Fruit fly (Drosophila melanogaster) whole organism, embryonic: ENCODE measurements around the gene Klp64D.

Experiments used
- Adf1 ChIP-seq: fragments of 200-800 bp; sonication (Bioruptor generic); IDR thresholded peaks from 2 replicates; pipeline ENCODE4 v1.3.6; 2022; ENCODE audit warnings: missing biosample characterization, missing genetic modification characterization
- Bteb2 ChIP-seq: fragments of 200-800 bp; sonication (Bioruptor generic); optimal IDR thresholded peaks from 2 replicates; lab custom pipeline; 2016; ENCODE audit warnings: missing biosample characterization, missing genetic modification characterization
- CG11398 ChIP-seq: fragments of 200-800 bp; sonication (Bioruptor generic); optimal IDR thresholded peaks from 2 replicates; lab custom pipeline; 2016; ENCODE audit warnings: missing biosample characterization, missing genetic modification characterization
- CG17612 ChIP-seq: fragments of 200-800 bp; sonication (Bioruptor generic); IDR thresholded peaks from 2 replicates; pipeline ENCODE4 v1.3.6; 2022; ENCODE audit warnings: missing biosample characterization, missing genetic modification characterization
- CG3407 ChIP-seq: fragments of 200-800 bp; sonication (Bioruptor generic); optimal IDR thresholded peaks from 2 replicates; lab custom pipeline; 2018; ENCODE audit warnings: missing biosample characterization, mild to moderate bottlenecking, missing genetic modification characterization
- CG34422 ChIP-seq: fragments of 200-800 bp; sonication (Bioruptor generic); IDR thresholded peaks from 3 replicates; pipeline ENCODE4 v1.3.6; 2022; ENCODE audit warnings: missing biosample characterization, missing genetic modification characterization
- CG4424 ChIP-seq: fragments of 200-800 bp; sonication (Bioruptor generic); optimal IDR thresholded peaks from 3 replicates; lab custom pipeline; 2016; ENCODE audit warnings: missing biosample characterization, missing genetic modification characterization
- CG4820 ChIP-seq: fragments of 200-800 bp; sonication (Bioruptor generic); optimal IDR thresholded peaks from 3 replicates; lab custom pipeline; 2016; ENCODE audit warnings: missing biosample characterization, missing genetic modification characterization
- CG4854 ChIP-seq: fragments of 200-800 bp; sonication (Bioruptor generic); optimal IDR thresholded peaks from 2 replicates; lab custom pipeline; 2016; ENCODE audit warnings: missing biosample characterization, missing genetic modification characterization, inconsistent platforms
- CG6683 ChIP-seq: fragments of 200-800 bp; sonication (Bioruptor generic); optimal IDR thresholded peaks from 2 replicates; lab custom pipeline; 2017; ENCODE audit warnings: missing biosample characterization, mild to moderate bottlenecking, missing genetic modification characterization, missing genetic modification reagents
- CG6689 ChIP-seq: fragments of 200-800 bp; sonication (Bioruptor generic); IDR thresholded peaks from 2 replicates; pipeline ENCODE4 v1.3.6; 2022; ENCODE audit warnings: missing biosample characterization, missing genetic modification characterization
- CG6791 ChIP-seq: fragments of 200-800 bp; sonication (Bioruptor generic); IDR thresholded peaks from 3 replicates; pipeline ENCODE4 v1.3.6; 2022; ENCODE audit warnings: missing biosample characterization, missing genetic modification characterization; ENCODE audit not compliant: partially characterized antibody
- CG7271 ChIP-seq: fragments of 200-800 bp; sonication (Bioruptor generic); optimal IDR thresholded peaks from 2 replicates; lab custom pipeline; 2018; ENCODE audit warnings: missing biosample characterization, mild to moderate bottlenecking, missing genetic modification characterization, moderate library complexity
- CG7556 ChIP-seq: fragments of 200-800 bp; sonication (Bioruptor generic); optimal IDR thresholded peaks from 2 replicates; lab custom pipeline; 2017; ENCODE audit warnings: missing biosample characterization, mild to moderate bottlenecking, missing genetic modification characterization
- CG8089 ChIP-seq: fragments of 200-800 bp; sonication (Bioruptor generic); optimal IDR thresholded peaks from 3 replicates; lab custom pipeline; 2016; ENCODE audit warnings: missing biosample characterization, missing genetic modification characterization
- CG8281 ChIP-seq: fragments of 200-800 bp; sonication (Bioruptor generic); optimal IDR thresholded peaks from 2 replicates; lab custom pipeline; 2018; ENCODE audit warnings: missing biosample characterization, mild to moderate bottlenecking, missing genetic modification characterization, moderate library complexity
- CG9797 ChIP-seq: fragments of 200-800 bp; sonication (Bioruptor generic); optimal IDR thresholded peaks from 3 replicates; lab custom pipeline; 2018; ENCODE audit warnings: missing biosample characterization, mild to moderate bottlenecking, missing genetic modification characterization
- Dref ChIP-seq: fragments of 200-800 bp; sonication (Bioruptor generic); IDR thresholded peaks from 2 replicates; pipeline ENCODE4 v1.3.6; 2022; ENCODE audit warnings: missing biosample characterization, missing genetic modification characterization
- Elba2 ChIP-seq: fragments of 200-800 bp; sonication (Bioruptor generic); optimal IDR thresholded peaks from 3 replicates; lab custom pipeline; 2016; ENCODE audit warnings: missing biosample characterization, missing genetic modification characterization
- Jarid2 ChIP-seq: fragments of 200-800 bp; sonication (Bioruptor generic); optimal IDR thresholded peaks from 3 replicates; lab custom pipeline; 2017; ENCODE audit warnings: mild to moderate bottlenecking, missing biosample characterization, missing genetic modification reagents, missing genetic modification characterization
- Max ChIP-seq: fragments of 200-800 bp; sonication (Bioruptor generic); optimal IDR thresholded peaks from 2 replicates; lab custom pipeline; 2016; ENCODE audit warnings: missing biosample characterization, mild to moderate bottlenecking, missing genetic modification characterization
- Mrtf ChIP-seq: fragments of 200-800 bp; sonication (Bioruptor generic); IDR thresholded peaks from 3 replicates; pipeline ENCODE4 v1.3.6; 2022; ENCODE audit warnings: missing biosample characterization, missing genetic modification characterization
- Myb ChIP-seq: fragments of 200-800 bp; sonication (Bioruptor generic); optimal IDR thresholded peaks from 2 replicates; lab custom pipeline; 2016; ENCODE audit warnings: missing biosample characterization, missing genetic modification characterization
- Nf-YC ChIP-seq: fragments of 200-800 bp; optimal IDR thresholded peaks from 3 replicates; lab custom pipeline; 2019; ENCODE audit warnings: missing biosample characterization, mild to moderate bottlenecking, missing genetic modification characterization, moderate library complexity
- Oaz ChIP-seq: fragments of 200-800 bp; sonication (Bioruptor generic); IDR thresholded peaks from 2 replicates; pipeline ENCODE4 v1.3.6; 2022; ENCODE audit warnings: missing biosample characterization, missing genetic modification characterization
- Opbp ChIP-seq: fragments of 200-800 bp; sonication (Bioruptor generic); IDR thresholded peaks from 3 replicates; pipeline ENCODE4 v1.3.6; 2022; ENCODE audit warnings: missing biosample characterization, missing genetic modification characterization; ENCODE audit not compliant: partially characterized antibody
- Pdp1 ChIP-seq, 2 experiments: fragments of 200-800 bp; sonication (Bioruptor generic); optimal IDR thresholded peaks; 3 replicates each; lab custom pipeline; 2016; ENCODE audit warnings: missing biosample characterization in 2 of 2, missing genetic modification characterization in 2 of 2, mild to moderate bottlenecking in 1 of 2, moderate library complexity in 1 of 2
- Usf ChIP-seq: fragments of 200-800 bp; sonication (Bioruptor generic); optimal IDR thresholded peaks from 2 replicates; lab custom pipeline; 2017; ENCODE audit warnings: missing genotype, missing biosample characterization, missing genetic modification characterization
- YL-1 ChIP-seq: fragments of 200-800 bp; sonication (Bioruptor generic); optimal IDR thresholded peaks from 3 replicates; lab custom pipeline; 2017; ENCODE audit warnings: missing biosample characterization, mild to moderate bottlenecking, missing genetic modification characterization
- cas ChIP-seq: fragments of 200-800 bp; sonication (Bioruptor generic); IDR thresholded peaks from 2 replicates; pipeline ENCODE4 v1.3.6; 2022; ENCODE audit warnings: missing biosample characterization, missing genetic modification characterization
- corto ChIP-seq: fragments of 200-800 bp; sonication (Bioruptor generic); optimal IDR thresholded peaks from 2 replicates; lab custom pipeline; 2016; ENCODE audit warnings: missing biosample characterization, mild to moderate bottlenecking, missing genetic modification characterization, moderate library complexity
- crc ChIP-seq: fragments of 200-800 bp; sonication (Bioruptor generic); optimal IDR thresholded peaks from 2 replicates; lab custom pipeline; 2016; ENCODE audit warnings: missing biosample characterization, missing genetic modification characterization
- da ChIP-seq: fragments of 200-800 bp; sonication (Bioruptor generic); optimal IDR thresholded peaks from 2 replicates; lab custom pipeline; 2016; ENCODE audit warnings: missing biosample characterization, missing genetic modification characterization
- dimm ChIP-seq: fragments of 200-800 bp; sonication (Bioruptor generic); IDR thresholded peaks from 2 replicates; pipeline ENCODE4 v1.3.6; 2022; ENCODE audit warnings: missing biosample characterization, missing genetic modification characterization
- ewg ChIP-seq: fragments of 200-800 bp; sonication (Bioruptor generic); optimal IDR thresholded peaks from 3 replicates; lab custom pipeline; 2017; ENCODE audit warnings: mild to moderate bottlenecking, missing biosample characterization, missing genetic modification reagents, missing genetic modification characterization
- eyg ChIP-seq: fragments of 200-800 bp; sonication (Bioruptor generic); optimal IDR thresholded peaks from 3 replicates; lab custom pipeline; 2016; ENCODE audit warnings: missing biosample characterization, missing genetic modification characterization
- fd64A ChIP-seq: fragments of 200-800 bp; sonication (Bioruptor generic); optimal IDR thresholded peaks from 3 replicates; lab custom pipeline; 2018; ENCODE audit warnings: missing biosample characterization, mild to moderate bottlenecking, missing genetic modification characterization
- hbn ChIP-seq: fragments of 200-800 bp; sonication (Bioruptor generic); IDR thresholded peaks from 2 replicates; pipeline ENCODE4 v1.3.6; 2022; ENCODE audit warnings: missing biosample characterization, missing genetic modification characterization; ENCODE audit not compliant: partially characterized antibody
- ind ChIP-seq: fragments of 200-800 bp; sonication (Bioruptor generic); optimal IDR thresholded peaks from 3 replicates; lab custom pipeline; 2016; ENCODE audit warnings: missing biosample characterization, missing genetic modification characterization
- ken ChIP-seq: fragments of 200-800 bp; sonication (Bioruptor generic); IDR thresholded peaks from 3 replicates; pipeline ENCODE4 v1.3.6; 2022; ENCODE audit warnings: missing biosample characterization, missing genetic modification characterization
- ranshi ChIP-seq: fragments of 200-800 bp; sonication (Bioruptor generic); IDR thresholded peaks from 2 replicates; pipeline ENCODE4 v1.3.6; 2022; ENCODE audit warnings: missing biosample characterization, missing genetic modification characterization
- shn ChIP-seq: fragments of 200-800 bp; sonication (Bioruptor generic); optimal IDR thresholded peaks from 3 replicates; lab custom pipeline; 2016; ENCODE audit warnings: missing biosample characterization, missing genetic modification characterization
- sima ChIP-seq: fragments of 200-800 bp; sonication (Bioruptor generic); optimal IDR thresholded peaks from 2 replicates; lab custom pipeline; 2016; ENCODE audit warnings: missing biosample characterization, missing genetic modification characterization
- sr ChIP-seq: fragments of 200-800 bp; sonication (Bioruptor generic); IDR thresholded peaks from 3 replicates; pipeline ENCODE4 v1.3.6; 2022; ENCODE audit warnings: missing biosample characterization, missing genetic modification characterization
- sug ChIP-seq: fragments of 200-800 bp; optimal IDR thresholded peaks from 2 replicates; lab custom pipeline; 2019; ENCODE audit warnings: missing biosample characterization, mild to moderate bottlenecking, missing genetic modification characterization, moderate library complexity
- tio ChIP-seq: fragments of 200-800 bp; sonication (Bioruptor generic); optimal IDR thresholded peaks from 2 replicates; lab custom pipeline; 2017; ENCODE audit warnings: missing biosample characterization, missing genetic modification characterization, inconsistent platforms
- trem ChIP-seq: fragments of 200-800 bp; optimal IDR thresholded peaks from 3 replicates; lab custom pipeline; 2019; ENCODE audit warnings: missing biosample characterization, mild to moderate bottlenecking, missing genetic modification characterization, moderate library complexity
- unpg ChIP-seq: fragments of 200-800 bp; sonication (Bioruptor generic); optimal IDR thresholded peaks from 3 replicates; lab custom pipeline; 2018; ENCODE audit warnings: missing biosample characterization, mild to moderate bottlenecking, missing genetic modification characterization, moderate library complexity
- vfl ChIP-seq: fragments of 200-800 bp; sonication (Bioruptor generic); optimal IDR thresholded peaks from 2 replicates; lab custom pipeline; 2016; ENCODE audit warnings: missing biosample characterization, missing genetic modification characterization
- wek ChIP-seq: fragments of 200-800 bp; sonication (Bioruptor generic); optimal IDR thresholded peaks from 3 replicates; lab custom pipeline; 2018; ENCODE audit warnings: missing biosample characterization, mild to moderate bottlenecking, missing genetic modification characterization, moderate library complexity
- zen ChIP-seq: fragments of 200-800 bp; sonication (Bioruptor generic); optimal IDR thresholded peaks from 3 replicates; lab custom pipeline; 2018; ENCODE audit warnings: missing biosample characterization, mild to moderate bottlenecking, missing genetic modification characterization, moderate library complexity

Gene Klp64D

dm6 chr3L:5352684-5353322 lies 6.4 kb downstream of the Klp64D start (continued):
- TF ChIP-seq ewg (GFP tag; lab: Kevin White, UChicago), result no peak
- no peak for TF ChIP-seq Usf (GFP tag; lab: Kevin White, UChicago)
- no peak for TF ChIP-seq corto
- TF ChIP-seq dimm (GFP tag; lab: Robert Waterston, UW), result no peak
- TF ChIP-seq vfl (GFP tag; lab: Kevin White, UChicago), result no peak
- TF ChIP-seq Adf1, result no peak
- TF ChIP-seq Max (GFP tag; lab: Kevin White, UChicago), result no peak
- peak; percentile 27 for TF ChIP-seq ind
- TF ChIP-seq CG6689 (GFP tag; lab: Robert Waterston, UW), result peak; percentile 57
- TF ChIP-seq sima (GFP tag; lab: Kevin White, UChicago), result no peak
- TF ChIP-seq zen, result peak; percentile 95
- TF ChIP-seq CG8281 (tag; lab: Kevin White, UChicago), result no peak
- no peak for TF ChIP-seq CG6683 (GFP tag; lab: Kevin White, UChicago)
- no peak for TF ChIP-seq eyg (GFP tag; lab: Kevin White, UChicago)
- no peak for TF ChIP-seq CG11398
- no peak for TF ChIP-seq fd64A
- TF ChIP-seq Elba2, result no peak
- no peak for TF ChIP-seq hbn (GFP tag; lab: Robert Waterston, UW)
- 0 out of 3 replicates have a peak, but pooled peaks have one; percentile 38 for TF ChIP-seq CG34422 (GFP tag; lab: Robert Waterston, UW)
- TF ChIP-seq shn, result no peak
- peak; percentile 9 to 17 for TF ChIP-seq Pdp1 (GFP tag; optimal IDR thresholded peaks at IDR 0.05; lab: Kevin White, UChicago)
- TF ChIP-seq trem (tag; lab: Kevin White, UChicago), result no peak
- TF ChIP-seq ken (GFP tag; lab: Robert Waterston, UW), result no peak
- no peak for TF ChIP-seq CG4854 (GFP tag; lab: Kevin White, UChicago)
- no peak for TF ChIP-seq Dref (GFP tag; lab: Robert Waterston, UW)
- no peak for TF ChIP-seq Jarid2
- TF ChIP-seq sr (GFP tag; lab: Robert Waterston, UW), result no peak
- TF ChIP-seq ranshi, result 0 out of 2 replicates have a peak, but pooled peaks have one; percentile 15
- no peak for TF ChIP-seq CG7556 (GFP tag; lab: Kevin White, UChicago)
- no peak for TF ChIP-seq cas
- no peak for TF ChIP-seq CG4424 (GFP tag; lab: Kevin White, UChicago)
- no peak for TF ChIP-seq CG3407 (GFP tag; lab: Kevin White, UChicago)
- TF ChIP-seq wek, result no peak
- no peak for TF ChIP-seq da (GFP tag; lab: Kevin White, UChicago)
- no peak for TF ChIP-seq sug
- no peak for TF ChIP-seq Opbp
- no peak for TF ChIP-seq crc (GFP tag; lab: Kevin White, UChicago)
- no peak for TF ChIP-seq Oaz (GFP tag; lab: Robert Waterston, UW)
- no peak for TF ChIP-seq Mrtf (GFP tag; lab: Robert Waterston, UW)
- TF ChIP-seq CG17612 (GFP tag; lab: Robert Waterston, UW), result peak; percentile 53; the same call in 1 of the 2 replicates
- no peak for TF ChIP-seq YL-1
- no peak for TF ChIP-seq CG9797 (GFP tag; lab: Kevin White, UChicago)
- no peak for TF ChIP-seq Myb (GFP tag; lab: Kevin White, UChicago)
- TF ChIP-seq CG6791 (GFP tag; lab: Robert Waterston, UW), result no peak
- peak; percentile 38 for TF ChIP-seq unpg (GFP tag; lab: Kevin White, UChicago)
- TF ChIP-seq Nf-YC, result no peak
- no peak for TF ChIP-seq tio (GFP tag; lab: Kevin White, UChicago)
- peak; percentile 72 for TF ChIP-seq CG7271
- no peak for TF ChIP-seq CG8089 (GFP tag; lab: Kevin White, UChicago)
- TF ChIP-seq Bteb2 (GFP tag; lab: Kevin White, UChicago), result no peak
- TF ChIP-seq CG4820, result peak; percentile 38
